Worm (Caenorhabditis elegans) whole organism, L1 larva: ENCODE measurements around the gene ccdc-55.

Source experiments
- C16A3.4 ChIP-seq: fragments of 150-350 bp; optimal IDR thresholded peaks from 2 replicates; lab custom pipeline; 2014; ENCODE audit warnings: missing biosample characterization, missing genetic modification characterization
- F16B12.6 ChIP-seq: fragments of 150-350 bp; optimal IDR thresholded peaks from 2 replicates; lab custom pipeline; 2014; ENCODE audit warnings: missing biosample characterization, missing genetic modification characterization
- Y116A8C.19 ChIP-seq: sonication (generic microtip); optimal IDR thresholded peaks from 2 replicates; lab custom pipeline; 2016; ENCODE audit warnings: missing compliant biosample characterization, missing genetic modification characterization, borderline replicate concordance
- aha-1 ChIP-seq: fragments of 150-350 bp; optimal IDR thresholded peaks from 2 replicates; lab custom pipeline; 2014; ENCODE audit warnings: missing biosample characterization, missing genetic modification characterization
- alr-1 ChIP-seq: fragments of 200-800 bp; sonication (Bioruptor generic); optimal IDR thresholded peaks from 2 replicates; lab custom pipeline; 2018; ENCODE audit warnings: borderline replicate concordance, mild to moderate bottlenecking, missing genetic modification characterization, missing compliant biosample characterization
- aly-2 ChIP-seq: fragments of 150-350 bp; optimal IDR thresholded peaks from 2 replicates; lab custom pipeline; 2014; ENCODE audit warnings: missing biosample characterization, missing genetic modification characterization
- ama-1 ChIP-seq: fragments of 150-350 bp; optimal IDR thresholded peaks from 2 replicates; lab custom pipeline; 2014
- blmp-1 ChIP-seq: fragments of 150-350 bp; optimal IDR thresholded peaks from 2 replicates; lab custom pipeline; 2014; ENCODE audit warnings: missing biosample characterization, missing genetic modification characterization
- ceh-8 ChIP-seq: fragments of 200-800 bp; sonication (Bioruptor generic); optimal IDR thresholded peaks from 2 replicates; lab custom pipeline; 2018; ENCODE audit warnings: mild to moderate bottlenecking, missing genetic modification characterization, moderate library complexity, missing compliant biosample characterization
- ceh-82 ChIP-seq, 3 experiments: fragments of 150-350 bp in 1 of 3; sonication (generic microtip) in 2 of 3; optimal IDR thresholded peaks; 2 replicates each; lab custom pipeline; 2014 to 2017; ENCODE audit warnings: missing biosample characterization in 3 of 3, missing genetic modification characterization in 3 of 3
- ceh-88 ChIP-seq: fragments of 200-800 bp; sonication (Bioruptor generic); IDR thresholded peaks from 2 replicates; pipeline ENCODE4 v1.3.6; 2022; ENCODE audit warnings: missing genetic modification characterization, missing compliant biosample characterization
- ceh-90 ChIP-seq: sonication (generic microtip); optimal IDR thresholded peaks from 2 replicates; lab custom pipeline; 2016; ENCODE audit warnings: missing genetic modification characterization, missing compliant biosample characterization
- ces-1 ChIP-seq: fragments of 150-350 bp; optimal IDR thresholded peaks from 2 replicates; lab custom pipeline; 2014; ENCODE audit warnings: missing biosample characterization, missing genetic modification reagents, missing genetic modification characterization
- dpl-1 ChIP-seq, 3 experiments: fragments of 150-350 bp in 2 of 3; sonication (generic microtip) in 1 of 3; optimal IDR thresholded peaks; 2 replicates each; lab custom pipeline; 2014 to 2017; ENCODE audit warnings: missing biosample characterization in 3 of 3, missing genetic modification characterization in 3 of 3, missing genetic modification reagents in 3 of 3
- dsc-1 ChIP-seq: sonication (generic microtip); optimal IDR thresholded peaks from 2 replicates; lab custom pipeline; 2016; ENCODE audit warnings: mild to moderate bottlenecking, missing genetic modification characterization, missing compliant biosample characterization
- efl-1 ChIP-seq, 4 experiments: fragments of 150-350 bp; optimal IDR thresholded peaks in 3 of 4; peaks in 1 of 4; 1 replicate in 1 of 4; 2 replicates in 3 of 4; lab custom pipeline; 2014; ENCODE audit warnings: missing biosample characterization in 2 of 4, missing genetic modification characterization in 2 of 4, missing genetic modification reagents in 2 of 4
- efl-3 ChIP-seq: fragments of 200-800 bp; sonication (Bioruptor generic); optimal IDR thresholded peaks from 2 replicates; lab custom pipeline; 2018; ENCODE audit warnings: mild to moderate bottlenecking, missing genetic modification characterization, missing compliant biosample characterization
- egl-13 ChIP-seq: sonication (generic microtip); optimal IDR thresholded peaks from 2 replicates; lab custom pipeline; 2016; ENCODE audit warnings: missing genotype, missing genetic modification reagents, missing genetic modification characterization, missing compliant biosample characterization
- elt-2 ChIP-seq: sonication (generic microtip); optimal IDR thresholded peaks from 2 replicates; lab custom pipeline; 2016; ENCODE audit warnings: missing genetic modification characterization, mild to moderate bottlenecking, inconsistent platforms, missing compliant biosample characterization, missing genetic modification reagents
- ets-5 ChIP-seq: fragments of 200-800 bp; sonication (Bioruptor generic); IDR thresholded peaks from 2 replicates; pipeline ENCODE4 v1.3.6; 2022; ENCODE audit warnings: missing genetic modification characterization, missing compliant biosample characterization
- fkh-10 ChIP-seq: sonication (generic microtip); optimal IDR thresholded peaks from 2 replicates; lab custom pipeline; 2017; ENCODE audit warnings: missing biosample characterization, missing genetic modification reagents, missing genetic modification characterization
- fkh-4 ChIP-seq: sonication (generic microtip); optimal IDR thresholded peaks from 2 replicates; lab custom pipeline; 2016; ENCODE audit warnings: missing compliant biosample characterization, missing genetic modification characterization, borderline replicate concordance
- fkh-8 ChIP-seq: sonication (generic microtip); optimal IDR thresholded peaks from 2 replicates; lab custom pipeline; 2016; ENCODE audit warnings: mild to moderate bottlenecking, missing genetic modification characterization, missing compliant biosample characterization
- grh-1 ChIP-seq: fragments of 200-800 bp; sonication (Bioruptor generic); IDR thresholded peaks from 2 replicates; pipeline ENCODE4 v1.3.6; 2022; ENCODE audit warnings: missing genetic modification reagents, missing genetic modification characterization, missing compliant biosample characterization
- hlh-17 ChIP-seq: fragments of 200-800 bp; sonication (Bioruptor generic); optimal IDR thresholded peaks from 2 replicates; lab custom pipeline; 2018; ENCODE audit warnings: missing genetic modification characterization, mild to moderate bottlenecking, missing compliant biosample characterization, moderate library complexity, borderline replicate concordance
- hlh-4 ChIP-seq: sonication (generic microtip); optimal IDR thresholded peaks from 2 replicates; lab custom pipeline; 2016; ENCODE audit warnings: mild to moderate bottlenecking, missing genetic modification characterization, missing compliant biosample characterization
- hpl-2 ChIP-seq: fragments of 150-350 bp; optimal IDR thresholded peaks from 2 replicates; lab custom pipeline; 2014; ENCODE audit warnings: missing biosample characterization, missing genetic modification reagents, missing genetic modification characterization
- lin-14 ChIP-seq: fragments of 200-800 bp; sonication (Bioruptor generic); optimal IDR thresholded peaks from 2 replicates; lab custom pipeline; 2018; ENCODE audit warnings: mild to moderate bottlenecking, missing genetic modification characterization, moderate library complexity, missing compliant biosample characterization
- lin-15B ChIP-seq: fragments of 150-350 bp; sonication (generic microtip); optimal IDR thresholded peaks from 3 replicates; lab custom pipeline; 2014; ENCODE audit warnings: missing biosample characterization, missing genetic modification characterization
- mdl-1 ChIP-seq, 2 experiments: fragments of 150-350 bp; optimal IDR thresholded peaks; 2 replicates each; lab custom pipeline; 2014 to 2017; ENCODE audit warnings: missing biosample characterization in 2 of 2, missing genetic modification characterization in 2 of 2, inconsistent platforms in 1 of 2
- mef-2 ChIP-seq: fragments of 150-350 bp; optimal IDR thresholded peaks from 2 replicates; lab custom pipeline; 2014; ENCODE audit warnings: missing biosample characterization, missing genetic modification characterization
- nhr-11 ChIP-seq: fragments of 150-350 bp; optimal IDR thresholded peaks from 2 replicates; lab custom pipeline; 2014; ENCODE audit warnings: missing biosample characterization, missing genetic modification characterization
- nhr-19 ChIP-seq: fragments of 200-800 bp; sonication (Bioruptor generic); conservative IDR thresholded peaks from 2 replicates; pipeline ENCODE4 v1.3.6; 2022; ENCODE audit warnings: missing genetic modification characterization, missing compliant biosample characterization
- nhr-237 ChIP-seq: fragments of 150-350 bp; optimal IDR thresholded peaks from 2 replicates; lab custom pipeline; 2014; ENCODE audit warnings: missing biosample characterization, missing genetic modification characterization
- nhr-28 ChIP-seq: fragments of 150-350 bp; optimal IDR thresholded peaks from 2 replicates; lab custom pipeline; 2014; ENCODE audit warnings: missing biosample characterization, missing genetic modification characterization
- nhr-84 ChIP-seq: sonication (generic microtip); optimal IDR thresholded peaks from 2 replicates; lab custom pipeline; 2017; ENCODE audit warnings: missing biosample characterization, missing genetic modification characterization
- pag-3 ChIP-seq: sonication (generic microtip); optimal IDR thresholded peaks from 2 replicates; lab custom pipeline; 2017; ENCODE audit warnings: missing genetic modification characterization, mild to moderate bottlenecking, missing compliant biosample characterization, antibody characterized with exemption, borderline replicate concordance; ENCODE audit not compliant: insufficient read depth
- rnt-1 ChIP-seq: sonication (generic microtip); optimal IDR thresholded peaks from 2 replicates; lab custom pipeline; 2016; ENCODE audit warnings: mild to moderate bottlenecking, missing genetic modification characterization, moderate library complexity, missing compliant biosample characterization
- snpc-4 ChIP-seq: fragments of 150-350 bp; optimal IDR thresholded peaks from 2 replicates; lab custom pipeline; 2014; ENCODE audit warnings: missing biosample characterization, missing genetic modification characterization
- snu-23 ChIP-seq: sonication (generic microtip); optimal IDR thresholded peaks from 2 replicates; lab custom pipeline; 2016; ENCODE audit warnings: missing genetic modification characterization, missing compliant biosample characterization
- sptf-1 ChIP-seq: fragments of 150-350 bp; optimal IDR thresholded peaks from 2 replicates; lab custom pipeline; 2014; ENCODE audit warnings: missing biosample characterization, missing genetic modification characterization
- sup-37 ChIP-seq: fragments of 200-800 bp; sonication (Bioruptor generic); optimal IDR thresholded peaks from 2 replicates; lab custom pipeline; 2018; ENCODE audit warnings: mild to moderate bottlenecking, missing genetic modification characterization, missing compliant biosample characterization
- swsn-7 ChIP-seq: sonication (generic microtip); optimal IDR thresholded peaks from 2 replicates; lab custom pipeline; 2016; ENCODE audit warnings: missing genetic modification characterization, missing compliant biosample characterization
- tbx-2 ChIP-seq: sonication (generic microtip); optimal IDR thresholded peaks from 2 replicates; lab custom pipeline; 2016; ENCODE audit warnings: missing genetic modification characterization, missing compliant biosample characterization
- unc-130 ChIP-seq: fragments of 150-350 bp; optimal IDR thresholded peaks from 2 replicates; lab custom pipeline; 2017; ENCODE audit warnings: missing biosample characterization, missing genetic modification characterization, inconsistent platforms
- unc-30 ChIP-seq: sonication (generic microtip); optimal IDR thresholded peaks from 2 replicates; lab custom pipeline; 2017; ENCODE audit warnings: missing biosample characterization, missing genetic modification characterization
- unc-62 ChIP-seq: fragments of 150-350 bp; optimal IDR thresholded peaks from 2 replicates; lab custom pipeline; 2014; ENCODE audit warnings: missing biosample characterization, missing genetic modification reagents, missing genetic modification characterization
- unc-86 ChIP-seq: sonication (generic microtip); optimal IDR thresholded peaks from 2 replicates; lab custom pipeline; 2016; ENCODE audit warnings: missing genetic modification characterization, missing compliant biosample characterization
- vab-15 ChIP-seq: sonication (generic microtip); optimal IDR thresholded peaks from 2 replicates; lab custom pipeline; 2017; ENCODE audit warnings: missing genotype, mild to moderate bottlenecking, missing genetic modification characterization, missing compliant biosample characterization
- xbp-1 ChIP-seq: sonication (generic microtip); optimal IDR thresholded peaks from 2 replicates; lab custom pipeline; 2016; ENCODE audit warnings: missing genetic modification characterization, missing compliant biosample characterization
- zip-4 ChIP-seq: fragments of 200-800 bp; sonication (Bioruptor generic); optimal IDR thresholded peaks from 2 replicates; lab custom pipeline; 2018; ENCODE audit warnings: mild to moderate bottlenecking, missing genetic modification characterization, moderate library complexity, missing compliant biosample characterization
- ztf-11 ChIP-seq, 2 experiments: sonication (generic microtip); optimal IDR thresholded peaks; 2 replicates each; lab custom pipeline; 2016 to 2017; ENCODE audit warnings: missing genetic modification characterization in 2 of 2, missing biosample characterization in 1 of 2, missing compliant biosample characterization in 1 of 2

The ccdc-55 gene

DNA sequence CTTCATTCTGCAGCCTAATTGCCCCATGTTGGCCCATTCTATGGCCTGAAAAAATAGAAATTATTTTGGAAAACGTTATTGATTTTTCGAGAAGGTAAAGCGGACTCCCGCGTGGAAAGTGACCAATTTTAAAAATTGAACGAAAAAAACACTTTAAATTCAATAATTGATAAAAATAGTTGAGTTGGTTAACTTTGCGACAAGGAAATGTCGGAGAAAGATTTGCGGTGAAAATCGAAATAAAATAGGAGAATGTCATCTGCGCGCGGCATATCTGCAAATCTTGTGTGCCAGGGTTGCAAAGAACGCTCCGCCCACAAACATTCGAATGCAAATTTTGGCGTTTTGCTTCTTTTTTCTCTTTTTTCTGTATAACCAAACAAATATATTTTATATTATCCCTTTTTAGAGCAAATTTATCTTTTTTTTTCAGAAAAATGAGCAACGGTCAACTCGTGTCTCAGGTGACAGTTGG lies 2.4 kb upstream of the ccdc-55 start, which contains the start of the genes rnf-121 and C16C10.4:
Gene rnf-121 (minus strand): TSS at position 51 of the 475 bp plus-strand sequence.
Gene C16C10.4 (plus strand): TSS at position 434 of the 475 bp plus-strand sequence.
- TF ChIP-seq aha-1 (no peak), ceh-88 (GFP tag; lab: Robert Waterston, UW) (no peak), grh-1 (peak; percentile 47), mdl-1 (tag; optimal IDR thresholded peaks at IDR 0.05; lab: Kevin White, UChicago) (peak in 1 of 2 experiments; percentile 43), mef-2 (no peak), tbx-2 (tag; lab: Kevin White, UChicago) (peak; percentile 67), nhr-11 (tag; lab: Kevin White, UChicago) (no peak), fkh-4 (tag; lab: Kevin White, UChicago) (no peak), xbp-1 (tag; lab: Kevin White, UChicago) (peak; percentile 82), hpl-2 (peak; percentile 89), ceh-8 (GFP tag; lab: Kevin White, UChicago) (no peak), nhr-84 (tag; lab: Kevin White, UChicago) (no peak), alr-1 (no peak), hlh-4 (tag; lab: Kevin White, UChicago) (no peak), ztf-11 (tag; optimal IDR thresholded peaks at IDR 0.05; lab: Kevin White, UChicago) (peak in 1 of 2 experiments; percentile 74), zip-4 (no peak), snu-23 (peak; percentile 75), dpl-1 (GFP tag; optimal IDR thresholded peaks at IDR 0.05; lab: Kevin White, UChicago) (peak; percentile 48 to 72 (median 70)), nhr-237 (no peak), fkh-10 (no peak), sup-37 (GFP tag; lab: Kevin White, UChicago) (no peak), F16B12.6 (tag; lab: Kevin White, UChicago) (peak; percentile 38), efl-3 (GFP tag; lab: Kevin White, UChicago) (peak; percentile 14), ceh-82 (tag; optimal IDR thresholded peaks at IDR 0.05; lab: Kevin White, UChicago) (peak; percentile 26 to 64 (median 34)), unc-30 (tag; lab: Kevin White, UChicago) (no peak), C16A3.4 (tag; lab: Kevin White, UChicago) (peak; percentile 58), aly-2 (peak; percentile 67), blmp-1 (tag; lab: Kevin White, UChicago) (no peak), Y116A8C.19 (tag; lab: Kevin White, UChicago) (no peak), lin-15B (tag; lab: Kevin White, UChicago) (peak; percentile 61), sptf-1 (no peak), lin-14 (GFP tag; lab: Kevin White, UChicago) (no peak), ceh-90 (tag; lab: Kevin White, UChicago) (no peak), elt-2 (tag; lab: Kevin White, UChicago) (peak; percentile 28), egl-13 (peak; percentile 47), ces-1 (no peak), fkh-8 (tag; lab: Kevin White, UChicago) (peak; percentile 40), nhr-19 (peak; percentile 60), ama-1 (lab: Kevin White, UChicago) (no peak), pag-3 (tag; lab: Kevin White, UChicago) (no peak), unc-130 (peak; percentile 90), snpc-4 (tag; lab: Kevin White, UChicago) (peak; percentile 75), swsn-7 (peak; percentile 67), dsc-1 (tag; lab: Kevin White, UChicago) (peak; percentile 78), unc-62 (GFP tag; lab: Kevin White, UChicago) (no peak), ets-5 (GFP tag; lab: Robert Waterston, UW) (no peak), vab-15 (tag; lab: Kevin White, UChicago) (no peak), nhr-28 (tag; lab: Kevin White, UChicago) (no peak), hlh-17 (GFP tag; lab: Kevin White, UChicago) (no peak), efl-1 (optimal IDR thresholded peaks at IDR 0.05; lab: Kevin White, UChicago) (peak; percentile 49 to 74), efl-1 (GFP tag; optimal IDR thresholded peaks at IDR 0.05 in 1 of 2; lab: Kevin White, UChicago) (peak; percentile 66 to 98), unc-86 (tag; lab: Kevin White, UChicago) (peak; percentile 42), rnt-1 (tag; lab: Kevin White, UChicago) (peak; percentile 88)
